Fruit fly (Drosophila melanogaster): ENCODE measurements around the gene Sodh1.

Sodh1 gene

dm6 chr3R:7075712-7076183 lies 23.6 kb downstream of the Sodh1 start (continued):
- TF ChIP-seq CG11902 (GFP tag; optimal IDR thresholded peaks at IDR 0.05), result peak; percentile 91
- peak; percentile 97 for TF ChIP-seq Sox102F (GFP tag; optimal IDR thresholded peaks at IDR 0.05)
- peak; percentile 95 for TF ChIP-seq CG3919 (GFP tag; optimal IDR thresholded peaks at IDR 0.05)
- peak; percentile 85 to 88 for TF ChIP-seq ss (GFP tag; optimal IDR thresholded peaks at IDR 0.05)
- peak; percentile 96 for TF ChIP-seq topi (GFP tag; optimal IDR thresholded peaks at IDR 0.05)
- peak; percentile 96 for TF ChIP-seq cyc (GFP tag; optimal IDR thresholded peaks at IDR 0.05)
- TF ChIP-seq dsx (GFP tag; optimal IDR thresholded peaks at IDR 0.05; ENCODE audit: poor library complexity, severe bottlenecking), result peak; percentile 87
- peak; percentile 80 for TF ChIP-seq CG16779 (tag; optimal IDR thresholded peaks at IDR 0.05)
- no peak for TF ChIP-seq CG6276 (GFP tag; optimal IDR thresholded peaks at IDR 0.05)
- no peak for TF ChIP-seq Gug (GFP tag; IDR thresholded peaks at IDR 0.05)
- TF ChIP-seq Eip75B (GFP tag; optimal IDR thresholded peaks at IDR 0.05), result peak; percentile 95
- peak; percentile 93 for TF ChIP-seq CG32006 (GFP tag; optimal IDR thresholded peaks at IDR 0.05)
- TF ChIP-seq CG11294 (GFP tag; IDR thresholded peaks at IDR 0.05), result no peak
- peak; percentile 91 for TF ChIP-seq Ets21C (GFP tag; optimal IDR thresholded peaks at IDR 0.05)
- peak; percentile 69 for TF ChIP-seq fkh (GFP tag; optimal IDR thresholded peaks at IDR 0.05)
- peak; percentile 91 for TF ChIP-seq CG10669 (GFP tag; optimal IDR thresholded peaks at IDR 0.05)
- TF ChIP-seq Eip93F (GFP tag; optimal IDR thresholded peaks at IDR 0.05), result peak; percentile 78
- TF ChIP-seq Met (GFP tag; optimal IDR thresholded peaks at IDR 0.05), result peak; percentile 97
- TF ChIP-seq CG3032 (tag; optimal IDR thresholded peaks at IDR 0.05), result peak; percentile 89
- no peak for TF ChIP-seq CG6163 (GFP tag; IDR thresholded peaks at IDR 0.05)
- peak; percentile 96 for TF ChIP-seq CG31627 (GFP tag; optimal IDR thresholded peaks at IDR 0.05)
- peak; percentile 85 for TF ChIP-seq Sox15 (GFP tag; optimal IDR thresholded peaks at IDR 0.05)
- TF ChIP-seq acj6 (GFP tag; optimal IDR thresholded peaks at IDR 0.05), result peak; percentile 95
- TF ChIP-seq salr (GFP tag; optimal IDR thresholded peaks at IDR 0.05), result peak; percentile 83 to 86
- peak; percentile 87 for TF ChIP-seq fd59A (GFP tag; optimal IDR thresholded peaks at IDR 0.05)
- TF ChIP-seq CG6808 (GFP tag; optimal IDR thresholded peaks at IDR 0.05), result peak; percentile 91
- TF ChIP-seq Lpt (GFP tag; optimal IDR thresholded peaks at IDR 0.05), result peak; percentile 89
- peak; percentile 82 for TF ChIP-seq CG1621 (tag; optimal IDR thresholded peaks at IDR 0.05)
- TF ChIP-seq CG6792 (GFP tag; optimal IDR thresholded peaks at IDR 0.05), result peak; percentile 93
- peak; percentile 99 for TF ChIP-seq Eip78C (GFP tag)
- TF ChIP-seq CG6854 (GFP tag; optimal IDR thresholded peaks at IDR 0.05), result peak; percentile 88
- TF ChIP-seq net (GFP tag; optimal IDR thresholded peaks at IDR 0.05), result peak; percentile 89
- TF ChIP-seq CG4318 (GFP tag; optimal IDR thresholded peaks at IDR 0.05), result peak; percentile 85
- peak; percentile 99 for TF ChIP-seq svp (GFP tag)
- peak; percentile 93 for TF ChIP-seq CG8632 (GFP tag; optimal IDR thresholded peaks at IDR 0.05)

dm6 chr3R:7076293-7076981 lies 24.3 kb downstream of the Sodh1 start:
- TF ChIP-seq salr (GFP tag; optimal IDR thresholded peaks at IDR 0.05) (no peak), Ets96B (tag; optimal IDR thresholded peaks at IDR 0.05) (no peak), Hr39 (GFP tag; optimal IDR thresholded peaks at IDR 0.05) (peak; percentile 33), CG16779 (tag; optimal IDR thresholded peaks at IDR 0.05) (peak; percentile 8), CG1621 (tag; optimal IDR thresholded peaks at IDR 0.05) (no peak), acj6 (GFP tag; optimal IDR thresholded peaks at IDR 0.05) (peak; percentile 35), dsx (GFP tag; optimal IDR thresholded peaks at IDR 0.05; ENCODE audit: poor library complexity, severe bottlenecking) (no peak), svp (GFP tag) (no peak), OdsH (GFP tag; optimal IDR thresholded peaks at IDR 0.05) (no peak), CG8319 (GFP tag; optimal IDR thresholded peaks at IDR 0.05) (no peak), cyc (GFP tag; optimal IDR thresholded peaks at IDR 0.05) (no peak), topi (GFP tag; optimal IDR thresholded peaks at IDR 0.05) (no peak), CG6792 (GFP tag; optimal IDR thresholded peaks at IDR 0.05) (no peak), Hr4 (GFP tag; optimal IDR thresholded peaks at IDR 0.05) (peak; percentile 35), lz (GFP tag; optimal IDR thresholded peaks at IDR 0.05) (no peak), CG8632 (GFP tag; optimal IDR thresholded peaks at IDR 0.05) (no peak), Met (GFP tag; optimal IDR thresholded peaks at IDR 0.05) (no peak), fd85E (GFP tag; optimal IDR thresholded peaks at IDR 0.05) (no peak), CG6808 (GFP tag; optimal IDR thresholded peaks at IDR 0.05) (no peak), CG11762 (GFP tag; optimal IDR thresholded peaks at IDR 0.05; ENCODE audit: insufficient read depth) (no peak), dac (GFP tag; optimal IDR thresholded peaks at IDR 0.05) (no peak), CG6276 (GFP tag; optimal IDR thresholded peaks at IDR 0.05) (no peak), CG10669 (GFP tag; optimal IDR thresholded peaks at IDR 0.05) (no peak), CG31627 (GFP tag; optimal IDR thresholded peaks at IDR 0.05) (no peak), Sox14 (GFP tag; optimal IDR thresholded peaks at IDR 0.05) (no peak), Eip78C (GFP tag) (no peak), net (GFP tag; optimal IDR thresholded peaks at IDR 0.05) (no peak), CG34406 (GFP tag; optimal IDR thresholded peaks at IDR 0.05) (no peak), Sox15 (GFP tag; optimal IDR thresholded peaks at IDR 0.05) (no peak), CG6854 (GFP tag; optimal IDR thresholded peaks at IDR 0.05) (no peak), Smox (GFP tag; optimal IDR thresholded peaks at IDR 0.05) (no peak), ss (GFP tag; optimal IDR thresholded peaks at IDR 0.05) (peak in 1 of 2 experiments; percentile 6)
